Worm (Caenorhabditis elegans): ENCODE results near the gene srbc-82.

The srbc-82 gene

DNA sequence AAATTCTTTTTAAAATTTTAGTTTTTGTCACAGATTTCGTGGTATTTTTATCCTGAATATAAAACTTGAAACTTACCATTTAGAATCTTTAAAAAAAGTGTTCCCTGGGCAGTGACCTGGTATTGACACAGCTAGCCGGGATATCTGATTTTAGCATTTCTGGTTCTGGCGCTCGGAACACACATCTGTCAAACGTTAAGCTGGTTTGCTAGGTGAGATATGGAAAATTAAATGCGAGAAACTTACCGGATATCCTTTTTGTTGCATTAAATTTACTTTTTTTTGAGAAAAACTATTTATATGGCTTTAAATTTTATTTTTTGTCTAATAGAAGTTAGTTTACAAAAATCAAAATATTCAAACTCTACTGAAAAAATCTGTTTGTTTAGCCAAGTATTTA lies 14.6 kb upstream of the srbc-82 start, which contains the start of gene F28G4.4:
Gene F28G4.4, minus strand, starts transcription at position 101 of the 400 bp plus-strand sequence.
- no peak for TF ChIP-seq med-1 (GFP tag; optimal IDR thresholded peaks at IDR 0.05; ENCODE audit: insufficient read depth)
- no peak for TF ChIP-seq ztf-29 (GFP tag; IDR thresholded peaks at IDR 0.05)
- TF ChIP-seq ref-1 (GFP tag; conservative IDR thresholded peaks at IDR 0.05), result no peak
- no peak for TF ChIP-seq ztf-23 (GFP tag; IDR thresholded peaks at IDR 0.05)

DNA sequence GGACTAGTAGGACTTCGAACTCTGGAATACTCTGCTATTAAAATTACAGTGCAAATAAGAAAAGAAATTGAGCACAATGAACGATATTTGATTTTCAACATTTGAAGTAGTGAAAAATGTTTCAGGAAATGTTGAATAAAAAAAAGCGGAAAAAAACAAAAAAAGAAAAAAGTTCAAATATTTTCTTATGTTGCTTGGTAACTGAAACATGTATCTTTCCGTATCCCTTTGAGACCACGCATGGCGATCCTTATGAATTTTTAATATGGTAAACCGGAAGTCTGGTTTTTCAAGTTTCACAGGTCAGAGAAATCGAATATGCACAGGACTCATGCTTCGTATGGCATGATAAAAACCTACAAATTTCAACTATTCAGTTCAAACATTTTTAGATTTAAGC lies 12.8 kb upstream of the srbc-82 start, which contains the start of gene F28G4.3:
Gene F28G4.3, minus strand, starts transcription at position 101 of the 400 bp plus-strand sequence.
- TF ChIP-seq med-1 (GFP tag; optimal IDR thresholded peaks at IDR 0.05; ENCODE audit: insufficient read depth) (no peak), ref-1 (GFP tag; conservative IDR thresholded peaks at IDR 0.05) (no peak), cog-1 (tag; optimal IDR thresholded peaks at IDR 0.05) (no peak), ztf-29 (GFP tag; IDR thresholded peaks at IDR 0.05) (no peak), ztf-23 (GFP tag; IDR thresholded peaks at IDR 0.05) (no peak), tab-1 (GFP tag; IDR thresholded peaks at IDR 0.05) (no peak), flt-1 (GFP tag; IDR thresholded peaks at IDR 0.05) (no peak), T22C8.4 (GFP tag; IDR thresholded peaks at IDR 0.05) (no peak), klf-2 (GFP tag; conservative IDR thresholded peaks at IDR 0.05) (no peak)

DNA sequence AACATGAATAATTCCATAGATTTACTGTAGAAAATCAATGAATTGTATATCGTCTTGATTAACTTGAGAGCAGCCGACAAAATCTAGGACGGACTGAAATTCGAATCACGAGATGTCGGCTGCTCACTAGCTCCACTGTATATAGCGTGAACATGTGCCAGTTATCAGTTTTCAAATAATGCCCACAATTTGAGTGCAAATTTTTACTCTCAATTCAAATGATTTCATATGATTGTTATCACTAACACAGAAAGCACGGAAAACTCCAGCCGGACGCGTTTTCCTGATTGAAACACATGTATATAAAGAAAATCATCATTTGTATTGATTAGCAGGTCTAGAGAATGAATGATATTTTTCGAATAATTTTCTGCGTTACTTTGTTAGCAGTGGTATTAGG lies 8.0 kb upstream of the srbc-82 start, which contains the start of gene oac-5:
Gene oac-5, plus strand, starts transcription at position 301 of the 400 bp plus-strand sequence.
- TF ChIP-seq ztf-23 (GFP tag; IDR thresholded peaks at IDR 0.05), result no peak
- no peak for TF ChIP-seq flt-1 (GFP tag; IDR thresholded peaks at IDR 0.05)
- TF ChIP-seq ref-1 (GFP tag; conservative IDR thresholded peaks at IDR 0.05), result no peak
- no peak for TF ChIP-seq klf-2 (GFP tag; conservative IDR thresholded peaks at IDR 0.05)
- no peak for TF ChIP-seq T22C8.4 (GFP tag; IDR thresholded peaks at IDR 0.05)
- TF ChIP-seq ztf-29 (GFP tag; IDR thresholded peaks at IDR 0.05), result no peak
- no peak for TF ChIP-seq cog-1 (tag; optimal IDR thresholded peaks at IDR 0.05)
- no peak for TF ChIP-seq tab-1 (GFP tag; IDR thresholded peaks at IDR 0.05)
- no peak for TF ChIP-seq med-1 (GFP tag; optimal IDR thresholded peaks at IDR 0.05; ENCODE audit: insufficient read depth)

DNA sequence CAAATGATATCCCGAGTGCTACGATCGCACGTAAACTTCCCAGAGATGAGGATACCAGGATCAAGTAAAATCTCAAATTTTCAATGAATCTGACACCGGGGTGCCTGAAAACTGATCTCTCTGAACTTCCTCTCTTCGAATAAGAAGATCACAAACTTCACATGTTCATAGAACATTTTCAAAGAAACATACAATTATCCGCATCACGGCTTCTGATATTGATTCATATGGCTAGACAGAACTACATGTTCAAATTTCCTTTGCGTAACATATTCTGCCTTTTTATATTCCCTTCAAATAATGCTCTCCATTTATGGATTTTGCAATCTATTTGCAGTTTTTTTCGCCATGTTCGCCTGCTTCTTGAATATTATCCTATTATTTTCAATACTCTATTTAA lies 3.3 kb upstream of the srbc-82 start, which contains the start of gene srbc-83:
Gene srbc-83, plus strand, starts transcription at position 301 of the 400 bp plus-strand sequence.
- TF ChIP-seq flt-1 (GFP tag; IDR thresholded peaks at IDR 0.05) (no peak), ztf-23 (GFP tag; IDR thresholded peaks at IDR 0.05) (no peak), T22C8.4 (GFP tag; IDR thresholded peaks at IDR 0.05) (no peak), med-1 (GFP tag; optimal IDR thresholded peaks at IDR 0.05; ENCODE audit: insufficient read depth) (no peak), tab-1 (GFP tag; IDR thresholded peaks at IDR 0.05) (no peak), cog-1 (tag; optimal IDR thresholded peaks at IDR 0.05) (no peak)

DNA sequence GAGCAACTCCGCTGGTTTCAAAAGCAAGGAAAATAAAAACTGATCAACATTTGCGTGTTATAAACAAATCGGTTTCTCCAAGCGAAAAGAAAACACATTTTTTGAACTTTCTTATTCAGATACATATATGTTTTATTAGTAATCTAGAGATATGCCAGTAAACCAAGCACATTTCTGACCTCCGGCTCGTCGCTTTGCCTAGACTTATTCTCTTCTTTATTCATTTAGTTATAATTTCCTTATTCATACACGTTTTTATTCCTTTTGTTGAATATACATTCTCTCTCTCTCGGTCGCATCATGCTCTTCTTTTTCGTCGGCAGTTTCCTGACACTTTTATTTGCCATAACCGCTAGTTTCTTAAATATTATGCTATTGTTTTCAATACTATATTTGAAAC lies 1.7 kb upstream of the srbc-82 start, which contains the start of gene srbc-84:
Gene srbc-84, plus strand, starts transcription at position 301 of the 400 bp plus-strand sequence.
- TF ChIP-seq T22C8.4 (GFP tag; IDR thresholded peaks at IDR 0.05) (no peak), cog-1 (tag; optimal IDR thresholded peaks at IDR 0.05) (no peak)

DNA sequence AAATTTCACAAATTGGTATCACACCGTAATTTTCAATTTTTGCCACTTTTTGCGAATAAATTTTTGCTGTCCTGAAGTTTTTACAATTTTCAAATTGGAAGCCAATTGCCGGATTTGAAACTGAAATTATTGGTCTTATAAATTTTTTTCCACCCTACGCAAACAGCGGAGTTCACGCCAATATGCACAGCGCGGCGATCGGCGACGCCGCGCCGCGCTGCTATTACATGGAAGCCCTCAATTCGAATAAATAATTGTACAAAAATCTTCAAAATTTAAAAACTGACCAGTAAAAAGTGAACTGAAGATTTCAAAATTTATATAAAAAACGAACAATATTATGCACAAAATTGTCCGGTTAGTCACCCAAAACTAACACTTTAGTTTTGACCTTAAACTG lies 542 bp upstream of the srbc-82 start:
- no peak for TF ChIP-seq T22C8.4 (GFP tag; IDR thresholded peaks at IDR 0.05)

DNA sequence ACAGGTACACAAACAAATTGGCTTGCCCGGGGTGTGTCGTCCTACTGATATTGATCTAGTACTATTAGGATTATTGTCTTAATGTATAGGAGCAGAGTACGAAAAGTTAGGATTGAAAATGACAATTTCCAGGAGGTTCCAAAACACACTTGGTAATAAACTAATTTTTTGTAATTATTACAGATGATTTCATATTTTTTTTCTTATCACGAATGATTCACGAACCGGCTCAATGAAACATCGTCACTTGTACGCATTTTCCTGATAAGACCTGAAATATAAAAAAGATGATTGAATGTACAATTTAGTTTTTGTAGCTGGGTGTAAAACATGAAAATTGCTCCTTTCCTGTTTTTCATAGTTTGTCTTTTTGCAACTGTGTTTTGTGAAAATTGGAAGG lies 2.1 kb downstream of the srbc-82 start, which contains the start of the genes C31A11.13 and oac-6:
Gene C31A11.13, minus strand, starts transcription at position 113 of the 400 bp plus-strand sequence.
Gene oac-6, plus strand, starts transcription at position 279 of the 400 bp plus-strand sequence.
- TF ChIP-seq ref-1 (GFP tag; conservative IDR thresholded peaks at IDR 0.05) (no peak), med-1 (GFP tag; optimal IDR thresholded peaks at IDR 0.05; ENCODE audit: insufficient read depth) (no peak), klf-2 (GFP tag; conservative IDR thresholded peaks at IDR 0.05) (no peak), tab-1 (GFP tag; IDR thresholded peaks at IDR 0.05) (no peak), cog-1 (tag; optimal IDR thresholded peaks at IDR 0.05) (no peak), ztf-23 (GFP tag; IDR thresholded peaks at IDR 0.05) (no peak)

DNA sequence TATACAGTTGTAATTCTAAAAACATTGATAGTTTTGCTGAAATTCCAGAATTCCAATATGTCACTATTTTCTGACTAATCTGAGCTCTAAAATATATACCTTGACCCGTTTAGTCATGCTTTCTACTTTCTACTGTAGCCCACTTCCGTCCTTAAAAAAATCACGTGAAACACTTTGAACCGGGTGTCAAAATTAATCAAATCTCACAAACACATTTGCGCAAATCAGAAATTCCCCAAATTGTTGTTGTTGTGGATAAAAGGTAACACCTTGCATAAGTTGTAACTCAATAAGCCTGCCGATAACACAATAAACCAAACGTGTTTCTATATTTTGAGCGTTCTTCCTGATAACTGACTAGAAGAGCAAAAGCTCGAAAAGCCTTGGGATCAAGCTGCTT lies 6.9 kb downstream of the srbc-82 start, which contains the start of gene srxa-7:
Gene srxa-7, plus strand, starts transcription at position 301 of the 400 bp plus-strand sequence.
- no peak for TF ChIP-seq ztf-29 (GFP tag; IDR thresholded peaks at IDR 0.05)

DNA sequence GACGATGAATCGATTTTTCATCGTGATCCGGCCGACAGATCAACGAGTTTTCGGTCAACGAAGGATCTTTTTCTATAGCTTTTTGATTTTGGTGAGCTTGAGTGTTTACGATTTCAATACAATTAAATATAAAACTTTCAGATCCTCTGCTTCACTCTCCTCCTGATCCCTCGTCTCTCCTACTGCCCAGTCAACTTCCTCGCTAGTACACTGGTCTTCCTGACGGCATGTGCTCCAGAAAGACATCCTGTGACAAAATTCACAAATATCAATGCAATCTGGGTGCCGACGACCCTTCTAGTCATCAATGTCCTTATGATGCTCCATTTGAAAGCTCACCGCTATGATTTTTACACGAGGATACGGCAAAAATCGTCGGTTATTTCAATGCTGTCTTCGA lies 8.0 kb downstream of the srbc-82 start:
- TF ChIP-seq klf-2 (GFP tag; conservative IDR thresholded peaks at IDR 0.05) (no peak), flt-1 (GFP tag; IDR thresholded peaks at IDR 0.05) (no peak), med-1 (GFP tag; optimal IDR thresholded peaks at IDR 0.05; ENCODE audit: insufficient read depth) (no peak), tab-1 (GFP tag; IDR thresholded peaks at IDR 0.05) (no peak), ztf-23 (GFP tag; IDR thresholded peaks at IDR 0.05) (no peak)

DNA sequence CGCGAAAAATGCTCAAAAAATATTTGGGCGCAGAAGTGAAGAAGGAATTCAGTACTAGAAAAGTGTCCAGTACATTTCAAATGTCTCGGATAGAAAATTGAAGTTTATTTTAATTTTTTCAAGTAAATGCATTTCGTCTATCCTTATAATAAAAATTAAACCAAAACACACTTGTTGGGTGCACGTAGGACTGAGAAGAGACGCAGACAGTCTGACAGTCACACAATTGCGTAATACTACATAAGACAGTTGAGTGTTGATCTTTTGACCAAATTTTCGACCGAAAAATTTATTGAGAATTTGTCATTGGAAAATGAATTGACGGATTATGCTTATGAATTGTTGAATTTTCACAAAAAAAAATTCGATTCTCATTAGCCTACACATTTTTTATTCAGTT lies 9.1 kb downstream of the srbc-82 start, which contains the start of gene oac-7:
Gene oac-7, plus strand, starts transcription at position 283 of the 400 bp plus-strand sequence.
- TF ChIP-seq ztf-23 (GFP tag; IDR thresholded peaks at IDR 0.05) (no peak), tab-1 (GFP tag; IDR thresholded peaks at IDR 0.05) (no peak), T22C8.4 (GFP tag; IDR thresholded peaks at IDR 0.05) (no peak)

DNA sequence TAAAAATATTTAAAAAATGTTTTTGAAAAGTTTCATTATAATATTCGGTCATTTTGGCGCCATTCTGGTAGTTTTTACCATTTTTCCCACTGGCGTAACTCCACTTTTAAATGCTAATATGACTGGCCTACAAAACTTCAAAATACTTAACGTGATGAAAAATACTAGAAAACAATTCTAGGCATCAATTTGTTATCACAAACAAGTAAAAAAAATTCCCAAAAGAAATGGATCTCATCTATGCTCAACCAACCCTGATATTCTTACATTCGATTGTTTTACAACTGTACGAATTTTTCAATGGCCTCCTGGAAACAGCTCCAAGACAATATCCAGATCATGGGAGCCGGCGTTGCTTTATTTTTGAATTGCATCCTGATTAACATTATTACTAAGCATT lies 14.6 kb downstream of the srbc-82 start, which contains the start of gene str-214:
Gene str-214, plus strand, starts transcription at position 301 of the 400 bp plus-strand sequence.
- TF ChIP-seq flt-1 (GFP tag; IDR thresholded peaks at IDR 0.05) (no peak), T22C8.4 (GFP tag; IDR thresholded peaks at IDR 0.05) (no peak), cog-1 (tag; optimal IDR thresholded peaks at IDR 0.05) (no peak), ztf-23 (GFP tag; IDR thresholded peaks at IDR 0.05) (no peak), tab-1 (GFP tag; IDR thresholded peaks at IDR 0.05) (no peak), klf-2 (GFP tag; conservative IDR thresholded peaks at IDR 0.05) (no peak), ztf-29 (GFP tag; IDR thresholded peaks at IDR 0.05) (no peak), med-1 (GFP tag; optimal IDR thresholded peaks at IDR 0.05; ENCODE audit: insufficient read depth) (no peak), ref-1 (GFP tag; conservative IDR thresholded peaks at IDR 0.05) (no peak)
